Fruit fly (Drosophila melanogaster) whole organism, adult: Measurements from ENCODE around the gene CG10098.

ENCODE experiments used
- CG11617 ChIP-seq: fragments of 200-800 bp; sonication (Bioruptor generic); optimal IDR thresholded peaks from 2 replicates; lab custom pipeline; 2017; ENCODE audit warnings: mild to moderate bottlenecking, missing biosample characterization, missing genetic modification reagents, missing genetic modification characterization
- CG12768 ChIP-seq: fragments of 200-800 bp; sonication (Bioruptor generic); optimal IDR thresholded peaks from 2 replicates; lab custom pipeline; 2017; ENCODE audit warnings: missing biosample characterization, missing genetic modification characterization, mild to moderate bottlenecking, moderate library complexity, missing genetic modification reagents
- CG14711 ChIP-seq: fragments of 200-800 bp; sonication (Bioruptor generic); optimal IDR thresholded peaks from 2 replicates; lab custom pipeline; 2018; ENCODE audit warnings: missing biosample characterization, mild to moderate bottlenecking, missing genetic modification characterization, moderate library complexity
- CG1620 ChIP-seq: fragments of 200-800 bp; sonication (Bioruptor generic); optimal IDR thresholded peaks from 2 replicates; lab custom pipeline; 2016; ENCODE audit warnings: missing biosample characterization, missing genetic modification characterization
- CG33017 ChIP-seq: fragments of 200-800 bp; sonication (Bioruptor generic); optimal IDR thresholded peaks from 2 replicates; lab custom pipeline; 2018; ENCODE audit warnings: missing biosample characterization, mild to moderate bottlenecking, missing genetic modification characterization, moderate library complexity
- CG5204 ChIP-seq: fragments of 200-800 bp; sonication (Bioruptor generic); optimal IDR thresholded peaks from 2 replicates; lab custom pipeline; 2016; ENCODE audit warnings: missing biosample characterization, missing genetic modification characterization
- CG7045 ChIP-seq: fragments of 200-800 bp; sonication (Bioruptor generic); optimal IDR thresholded peaks from 2 replicates; lab custom pipeline; 2017; ENCODE audit warnings: missing biosample characterization, mild to moderate bottlenecking, missing genetic modification characterization
- CG7101 ChIP-seq: fragments of 200-800 bp; sonication (Bioruptor generic); optimal IDR thresholded peaks from 2 replicates; lab custom pipeline; 2018; ENCODE audit warnings: missing biosample characterization, mild to moderate bottlenecking, missing genetic modification characterization, moderate library complexity
- Clk ChIP-seq: fragments of 200-800 bp; sonication (Bioruptor generic); optimal IDR thresholded peaks from 2 replicates; lab custom pipeline; 2017; ENCODE audit warnings: missing biosample characterization, missing genetic modification characterization
- Crg-1 ChIP-seq: fragments of 200-800 bp; sonication (Bioruptor generic); optimal IDR thresholded peaks from 2 replicates; lab custom pipeline; 2016; ENCODE audit warnings: missing biosample characterization, missing genetic modification characterization
- Hr96 ChIP-seq: fragments of 200-800 bp; sonication (Bioruptor generic); optimal IDR thresholded peaks from 2 replicates; lab custom pipeline; 2016; ENCODE audit warnings: missing biosample characterization, missing genetic modification characterization
- Mnt ChIP-seq: fragments of 200-800 bp; sonication (Bioruptor generic); optimal IDR thresholded peaks from 2 replicates; lab custom pipeline; 2016; ENCODE audit warnings: missing biosample characterization, mild to moderate bottlenecking, missing genetic modification characterization
- bab1 ChIP-seq: fragments of 200-800 bp; sonication (Bioruptor generic); optimal IDR thresholded peaks from 3 replicates; lab custom pipeline; 2019; ENCODE audit warnings: missing biosample characterization, mild to moderate bottlenecking, missing genetic modification characterization, moderate library complexity
- cic ChIP-seq: fragments of 200-800 bp; sonication (Bioruptor generic); optimal IDR thresholded peaks from 2 replicates; lab custom pipeline; 2017; ENCODE audit warnings: missing biosample characterization, mild to moderate bottlenecking, missing genetic modification characterization, moderate library complexity
- cnc ChIP-seq, 2 experiments: fragments of >200 bp; optimal IDR thresholded peaks; 2 replicates each; lab custom pipeline; 2017
- kay ChIP-seq: fragments of 200-800 bp; sonication (Bioruptor generic); peaks from one replicate; lab custom pipeline; 2016; ENCODE audit warnings: missing biosample characterization, missing genetic modification characterization, borderline replicate concordance
- ovo ChIP-seq: fragments of 200-800 bp; sonication (Bioruptor generic); optimal IDR thresholded peaks from 2 replicates; lab custom pipeline; 2016; ENCODE audit warnings: missing biosample characterization, missing genetic modification characterization
- pad ChIP-seq: fragments of 200-800 bp; sonication (Bioruptor generic); optimal IDR thresholded peaks from 3 replicates; lab custom pipeline; 2017; ENCODE audit warnings: missing biosample characterization, missing genetic modification characterization, mild to moderate bottlenecking, moderate library complexity, missing genetic modification reagents
- tj ChIP-seq: fragments of 200-800 bp; sonication (Bioruptor generic); optimal IDR thresholded peaks from 3 replicates; lab custom pipeline; 2017; ENCODE audit warnings: missing biosample characterization, mild to moderate bottlenecking, missing genetic modification characterization, moderate library complexity
- toe ChIP-seq: fragments of 200-800 bp; sonication (Bioruptor generic); optimal IDR thresholded peaks from 2 replicates; lab custom pipeline; 2016; ENCODE audit warnings: missing biosample characterization, missing genetic modification characterization

Gene CG10098

DNA sequence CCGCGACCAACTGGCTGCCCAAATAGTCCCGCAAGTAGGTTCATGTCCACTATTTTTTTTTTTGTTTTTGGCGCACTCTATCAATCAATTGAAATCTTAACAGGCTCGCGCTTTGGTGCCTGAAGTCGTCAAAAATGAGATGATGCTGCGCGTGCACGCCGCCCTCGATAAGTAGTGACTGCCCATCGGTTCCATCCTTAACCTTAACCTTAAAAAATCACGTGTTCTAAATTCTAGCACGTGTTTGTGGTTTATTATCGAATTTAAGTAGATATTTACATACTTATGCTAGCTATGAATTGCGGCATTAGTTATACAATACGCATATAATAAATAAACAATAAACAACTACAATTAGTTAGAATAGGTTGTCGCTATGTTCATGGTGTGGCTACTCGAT lies 30.0 kb upstream of the CG10098 start:
- TF ChIP-seq pad (no peak), CG14711 (tag; lab: Kevin White, UChicago) (no peak), kay (no peak), CG12768 (GFP tag; lab: Kevin White, UChicago) (no peak), CG5204 (no peak), cic (GFP tag; lab: Kevin White, UChicago) (no peak), ovo (GFP tag; lab: Kevin White, UChicago) (no peak), Crg-1 (GFP tag; lab: Kevin White, UChicago) (no peak)

DNA sequence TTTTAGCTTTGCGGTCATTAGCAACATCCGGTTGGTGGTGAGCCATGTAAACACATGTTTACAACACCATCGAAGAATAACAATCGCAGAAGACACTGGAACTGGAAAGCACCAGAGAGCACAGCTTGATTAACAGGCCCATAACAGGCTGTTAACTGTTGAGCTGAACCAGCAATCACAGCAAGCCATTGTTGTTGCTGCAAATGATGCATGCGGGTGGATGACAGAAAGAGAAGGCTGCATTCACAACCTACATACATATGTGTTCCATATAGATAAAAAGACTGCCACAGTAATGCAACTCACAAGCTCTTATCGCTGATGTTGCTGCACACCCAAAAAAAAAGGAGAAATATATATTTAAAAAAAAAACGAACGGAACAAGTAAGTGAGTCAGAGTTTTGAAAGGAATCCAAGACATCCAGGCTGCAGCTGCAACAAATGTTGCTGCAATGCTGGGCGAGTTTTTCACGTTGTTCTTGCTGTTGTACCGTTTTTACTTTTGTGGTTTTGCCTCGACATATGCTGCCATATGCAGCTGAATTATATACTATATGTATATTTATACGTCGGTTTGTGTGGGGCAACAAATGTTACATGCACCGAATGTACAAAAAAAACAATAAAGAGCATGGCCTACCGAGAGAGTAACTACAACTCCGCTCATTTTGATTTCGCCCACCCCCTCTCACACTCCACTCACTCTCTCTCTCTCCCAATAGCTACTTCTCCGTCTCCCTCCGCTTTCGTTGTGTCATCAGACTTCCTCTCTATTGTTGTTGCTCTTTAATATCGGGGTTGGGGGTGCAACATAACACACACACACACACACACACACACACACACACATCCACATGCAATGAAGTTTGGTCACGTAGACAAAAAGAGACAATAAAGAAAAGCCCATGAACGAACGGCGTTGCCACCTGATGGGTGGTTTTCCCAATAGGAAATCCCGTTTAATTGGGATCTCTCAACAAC lies 21.2 kb upstream of the CG10098 start:
- TF ChIP-seq cnc (optimal IDR thresholded peaks at IDR 0.05; lab: Kevin White, UChicago), result no peak
- TF ChIP-seq Mnt (GFP tag; lab: Kevin White, UChicago), result no peak
- TF ChIP-seq tj (GFP tag; lab: Kevin White, UChicago), result peak; percentile 29
- no peak for TF ChIP-seq toe (GFP tag; lab: Kevin White, UChicago)
- no peak for TF ChIP-seq Crg-1 (GFP tag; lab: Kevin White, UChicago)
- TF ChIP-seq CG12768 (GFP tag; lab: Kevin White, UChicago), result no peak
- no peak for TF ChIP-seq CG7045

- no peak for TF ChIP-seq cic (GFP tag; lab: Kevin White, UChicago)
- TF ChIP-seq toe (GFP tag; lab: Kevin White, UChicago), result no peak
- TF ChIP-seq CG7045, result no peak
- TF ChIP-seq CG5204, result no peak
- no peak for TF ChIP-seq ovo (GFP tag; lab: Kevin White, UChicago)
- TF ChIP-seq tj (GFP tag; lab: Kevin White, UChicago), result no peak
- no peak for TF ChIP-seq kay
- TF ChIP-seq CG33017, result no peak
- TF ChIP-seq CG1620, result no peak
- no peak for TF ChIP-seq CG11617 (GFP tag; lab: Kevin White, UChicago)
- TF ChIP-seq cnc (optimal IDR thresholded peaks at IDR 0.05; lab: Kevin White, UChicago), result no peak
- TF ChIP-seq CG7101 (tag; lab: Kevin White, UChicago), result no peak
- TF ChIP-seq CG14711 (tag; lab: Kevin White, UChicago), result no peak
- no peak for TF ChIP-seq CG12768 (GFP tag; lab: Kevin White, UChicago)
- no peak for TF ChIP-seq Crg-1 (GFP tag; lab: Kevin White, UChicago)
- TF ChIP-seq Hr96 (GFP tag; lab: Kevin White, UChicago), result no peak
- no peak for TF ChIP-seq Mnt (GFP tag; lab: Kevin White, UChicago)
- no peak for TF ChIP-seq pad
Measured at dm6 chr3R:7104308-7104707, 20.0 kb upstream of the CG10098 start.

DNA sequence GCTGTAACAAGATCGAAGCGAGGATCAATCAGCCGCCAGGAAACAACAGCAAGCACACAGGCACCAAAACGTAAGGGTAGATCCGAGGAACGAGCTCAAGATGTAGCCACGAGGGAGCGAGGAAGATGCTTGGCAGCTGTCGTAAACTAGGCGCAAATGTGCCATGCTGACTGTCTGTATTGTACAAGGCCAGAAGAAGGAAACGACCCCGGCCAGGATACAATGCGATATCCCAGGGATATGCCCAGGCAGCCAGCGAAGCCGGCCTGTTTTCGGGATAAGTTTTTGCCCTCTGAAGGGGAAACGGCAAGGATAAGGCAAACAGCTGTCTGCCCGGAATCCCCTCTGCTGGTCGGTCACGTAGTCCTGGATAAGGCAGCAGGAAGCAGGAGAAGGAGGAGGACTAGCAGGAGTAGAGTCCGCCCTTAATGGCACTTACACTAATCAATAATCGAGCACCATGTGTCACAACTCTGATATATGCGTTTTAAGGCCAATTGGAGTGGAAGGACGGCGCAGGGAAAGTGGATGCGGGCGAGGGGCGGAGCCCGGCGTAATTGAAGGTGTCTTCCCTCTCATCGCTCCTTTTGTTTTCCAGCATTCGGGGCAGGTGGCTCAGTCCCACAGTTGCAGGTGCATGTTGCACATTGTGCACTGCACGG lies 18.7 kb upstream of the CG10098 start:
- no peak for TF ChIP-seq CG5204
- TF ChIP-seq cnc (optimal IDR thresholded peaks at IDR 0.05; lab: Kevin White, UChicago), result no peak

- TF ChIP-seq CG14711 (tag; lab: Kevin White, UChicago) (no peak), CG7101 (tag; lab: Kevin White, UChicago) (no peak), CG12768 (GFP tag; lab: Kevin White, UChicago) (no peak), Hr96 (GFP tag; lab: Kevin White, UChicago) (no peak), pad (peak; percentile 3), CG11617 (GFP tag; lab: Kevin White, UChicago) (no peak), toe (GFP tag; lab: Kevin White, UChicago) (no peak), Clk (GFP tag; lab: Kevin White, UChicago) (no peak), CG33017 (no peak), kay (peak; percentile 38), tj (GFP tag; lab: Kevin White, UChicago) (no peak), CG5204 (no peak)
Measured at dm6 chr3R:7107713-7108588, 16.4 kb upstream of the CG10098 start.

dm6 chr3R:7108589-7109312 lies 15.6 kb upstream of the CG10098 start:
- TF ChIP-seq ovo (GFP tag; lab: Kevin White, UChicago) (peak; percentile 70), Clk (GFP tag; lab: Kevin White, UChicago) (peak; percentile 57), CG7045 (peak; percentile 84), Mnt (GFP tag; lab: Kevin White, UChicago) (peak; percentile 2), CG5204 (peak; percentile 73), CG7101 (tag; lab: Kevin White, UChicago) (peak; percentile 91), kay (no peak), Crg-1 (GFP tag; lab: Kevin White, UChicago) (peak; percentile 44), CG11617 (GFP tag; lab: Kevin White, UChicago) (peak; percentile 74), CG14711 (tag; lab: Kevin White, UChicago) (peak; percentile 91), tj (GFP tag; lab: Kevin White, UChicago) (peak; percentile 84), bab1 (peak; percentile 91), CG33017 (peak; percentile 88), cic (GFP tag; lab: Kevin White, UChicago) (no peak), cnc (optimal IDR thresholded peaks at IDR 0.05; lab: Kevin White, UChicago) (no peak), toe (GFP tag; lab: Kevin White, UChicago) (peak; percentile 51), CG1620 (peak; percentile 63), Hr96 (GFP tag; lab: Kevin White, UChicago) (peak; percentile 73), CG12768 (GFP tag; lab: Kevin White, UChicago) (peak; percentile 47), pad (peak; percentile 77)
